Worm (Caenorhabditis elegans) whole organism, late embryonic: ENCODE results near the gene Y39B6A.69.
A peak's percentile ranks its signal among the peaks of the same experiment; 100 is the strongest.

Source experiments
- C08G9.2 ChIP-seq: sonication (generic microtip); optimal IDR thresholded peaks from 2 replicates; lab custom pipeline; 2016; ENCODE audit warnings: mild to moderate bottlenecking, missing genetic modification characterization, moderate library complexity, missing compliant biosample characterization
- F13H6.1 ChIP-seq: sonication (generic microtip); optimal IDR thresholded peaks from 2 replicates; lab custom pipeline; 2016; ENCODE audit warnings: missing genetic modification characterization, missing compliant biosample characterization
- K02D7.2 ChIP-seq: sonication (generic microtip); optimal IDR thresholded peaks from 2 replicates; lab custom pipeline; 2017; ENCODE audit warnings: mild to moderate bottlenecking, missing genetic modification characterization, missing compliant biosample characterization
- K09A11.1 ChIP-seq: sonication (generic microtip); optimal IDR thresholded peaks from 2 replicates; lab custom pipeline; 2017; ENCODE audit warnings: antibody characterized with exemption, mild to moderate bottlenecking, missing genetic modification characterization, missing compliant biosample characterization; ENCODE audit not compliant: insufficient read depth
- Y22D7AL.16 ChIP-seq: sonication (generic microtip); optimal IDR thresholded peaks from 2 replicates; lab custom pipeline; 2016; ENCODE audit warnings: missing genetic modification characterization, missing compliant biosample characterization
- ahr-1 ChIP-seq: sonication (generic microtip); optimal IDR thresholded peaks from 2 replicates; lab custom pipeline; 2016; ENCODE audit warnings: missing genetic modification characterization, missing compliant biosample characterization
- ceh-14 ChIP-seq: sonication (generic microtip); optimal IDR thresholded peaks from 2 replicates; lab custom pipeline; 2016; ENCODE audit warnings: missing genotype, missing genetic modification characterization, missing compliant biosample characterization
- ceh-18 ChIP-seq: sonication (generic microtip); optimal IDR thresholded peaks from 2 replicates; lab custom pipeline; 2016; ENCODE audit warnings: missing genetic modification characterization, missing compliant biosample characterization
- ceh-19 ChIP-seq: fragments of 200-800 bp; sonication (Bioruptor generic); optimal IDR thresholded peaks from 2 replicates; lab custom pipeline; 2018; ENCODE audit warnings: mild to moderate bottlenecking, missing genetic modification characterization, missing compliant biosample characterization
- ceh-2 ChIP-seq: sonication (generic microtip); optimal IDR thresholded peaks from 2 replicates; lab custom pipeline; 2016; ENCODE audit warnings: missing genotype, missing genetic modification characterization, missing compliant biosample characterization
- ceh-22 ChIP-seq: sonication (generic microtip); optimal IDR thresholded peaks from 2 replicates; lab custom pipeline; 2017; ENCODE audit warnings: missing biosample characterization, missing genetic modification characterization
- ceh-30 ChIP-seq: fragments of 150-350 bp; optimal IDR thresholded peaks from 2 replicates; lab custom pipeline; 2014; ENCODE audit warnings: missing biosample characterization, missing genetic modification characterization
- ceh-34 ChIP-seq: sonication (generic microtip); optimal IDR thresholded peaks from 2 replicates; lab custom pipeline; 2016; ENCODE audit warnings: mild to moderate bottlenecking, missing genetic modification characterization, missing compliant biosample characterization
- ceh-45 ChIP-seq: fragments of 200-800 bp; sonication (Bioruptor generic); IDR thresholded peaks from 2 replicates; pipeline ENCODE4 v1.3.6; 2022; ENCODE audit warnings: missing genetic modification reagents, missing genetic modification characterization, missing compliant biosample characterization
- ceh-9 ChIP-seq: sonication (generic microtip); optimal IDR thresholded peaks from 2 replicates; lab custom pipeline; 2016; ENCODE audit warnings: mild to moderate bottlenecking, missing genetic modification characterization, inconsistent platforms, missing compliant biosample characterization
- dmd-4 ChIP-seq: sonication (generic microtip); optimal IDR thresholded peaks from 2 replicates; lab custom pipeline; 2016; ENCODE audit warnings: borderline replicate concordance, missing genetic modification characterization, missing compliant biosample characterization
- dve-1 ChIP-seq: sonication (generic microtip); optimal IDR thresholded peaks from 2 replicates; lab custom pipeline; 2017; ENCODE audit warnings: antibody characterized with exemption, mild to moderate bottlenecking, missing genetic modification characterization, missing compliant biosample characterization
- elt-2 ChIP-seq: sonication (generic microtip); optimal IDR thresholded peaks from 2 replicates; lab custom pipeline; 2016; ENCODE audit warnings: missing genetic modification reagents, missing genetic modification characterization, missing compliant biosample characterization
- eyg-1 ChIP-seq: sonication (generic microtip); optimal IDR thresholded peaks from 2 replicates; lab custom pipeline; 2016; ENCODE audit warnings: missing genotype, missing genetic modification characterization, missing compliant biosample characterization
- fax-1 ChIP-seq: sonication (generic microtip); optimal IDR thresholded peaks from 2 replicates; lab custom pipeline; 2016; ENCODE audit warnings: missing genotype, missing genetic modification characterization, missing compliant biosample characterization
- fkh-10 ChIP-seq: fragments of 150-350 bp; optimal IDR thresholded peaks from 2 replicates; lab custom pipeline; 2014; ENCODE audit warnings: missing biosample characterization, missing genetic modification reagents, missing genetic modification characterization
- gmeb-2 ChIP-seq: sonication (generic microtip); optimal IDR thresholded peaks from 2 replicates; lab custom pipeline; 2016; ENCODE audit warnings: missing genetic modification characterization, inconsistent platforms, missing compliant biosample characterization
- hlh-13 ChIP-seq: fragments of 200-800 bp; sonication (Bioruptor generic); optimal IDR thresholded peaks from 2 replicates; lab custom pipeline; 2018; ENCODE audit warnings: mild to moderate bottlenecking, missing genetic modification characterization, missing compliant biosample characterization
- hlh-15 ChIP-seq: sonication (generic microtip); optimal IDR thresholded peaks from 2 replicates; lab custom pipeline; 2016; ENCODE audit warnings: missing genetic modification characterization, missing compliant biosample characterization
- hlh-8 ChIP-seq: sonication (generic microtip); optimal IDR thresholded peaks from 2 replicates; lab custom pipeline; 2016; ENCODE audit warnings: missing genotype, missing genetic modification characterization, missing compliant biosample characterization
- lim-6 ChIP-seq: sonication (generic microtip); optimal IDR thresholded peaks from 2 replicates; lab custom pipeline; 2016; ENCODE audit warnings: missing genetic modification characterization, missing compliant biosample characterization
- madf-2 ChIP-seq: sonication (generic microtip); optimal IDR thresholded peaks from 2 replicates; lab custom pipeline; 2017; ENCODE audit warnings: missing genetic modification characterization, missing compliant biosample characterization
- mec-3 ChIP-seq: sonication (generic microtip); optimal IDR thresholded peaks from 2 replicates; lab custom pipeline; 2016; ENCODE audit warnings: borderline replicate concordance, missing genetic modification characterization, missing compliant biosample characterization
- nfya-1 ChIP-seq: sonication (generic microtip); optimal IDR thresholded peaks from 2 replicates; lab custom pipeline; 2017; ENCODE audit warnings: missing genetic modification characterization, mild to moderate bottlenecking, missing compliant biosample characterization, antibody characterized with exemption, moderate library complexity
- nhr-11 ChIP-seq: fragments of 150-350 bp; optimal IDR thresholded peaks from 2 replicates; lab custom pipeline; 2014; ENCODE audit warnings: missing biosample characterization, missing genetic modification characterization
- nhr-232 ChIP-seq: sonication (generic microtip); optimal IDR thresholded peaks from 2 replicates; lab custom pipeline; 2016; ENCODE audit warnings: missing genetic modification characterization, missing compliant biosample characterization
- odd-2 ChIP-seq: sonication (generic microtip); optimal IDR thresholded peaks from 2 replicates; lab custom pipeline; 2017; ENCODE audit warnings: antibody characterized with exemption, mild to moderate bottlenecking, missing genetic modification characterization, missing compliant biosample characterization
- pax-1 ChIP-seq: fragments of 150-350 bp; optimal IDR thresholded peaks from 2 replicates; lab custom pipeline; 2014; ENCODE audit warnings: missing biosample characterization, missing genetic modification characterization
- pha-2 ChIP-seq: sonication (generic microtip); optimal IDR thresholded peaks from 2 replicates; lab custom pipeline; 2017; ENCODE audit warnings: mild to moderate bottlenecking, missing genetic modification characterization, missing compliant biosample characterization
- pros-1 ChIP-seq: fragments of 150-350 bp; optimal IDR thresholded peaks from 2 replicates; lab custom pipeline; 2014; ENCODE audit warnings: missing biosample characterization, missing genetic modification reagents, missing genetic modification characterization
- ref-2 ChIP-seq: sonication (generic microtip); optimal IDR thresholded peaks from 2 replicates; lab custom pipeline; 2016; ENCODE audit warnings: missing genetic modification characterization, missing compliant biosample characterization
- sdc-2 ChIP-seq: sonication (generic microtip); optimal IDR thresholded peaks from 2 replicates; lab custom pipeline; 2016; ENCODE audit warnings: missing genotype, missing genetic modification characterization, missing compliant biosample characterization
- tbx-7 ChIP-seq: sonication (generic microtip); optimal IDR thresholded peaks from 2 replicates; lab custom pipeline; 2016; ENCODE audit warnings: missing genotype, missing genetic modification characterization, missing compliant biosample characterization
- ztf-16 ChIP-seq: sonication (generic microtip); optimal IDR thresholded peaks from 2 replicates; lab custom pipeline; 2017; ENCODE audit warnings: missing genetic modification characterization, missing compliant biosample characterization

Y39B6A.69 gene

ce11 chrV:19125812-19126211 lies 26.4 kb downstream of the Y39B6A.69 start (continued):
- no peak for TF ChIP-seq ceh-22
- no peak for TF ChIP-seq ceh-30 (tag; lab: Kevin White, UChicago)
- TF ChIP-seq eyg-1 (tag; lab: Kevin White, UChicago): peak; percentile 43
- TF ChIP-seq fkh-10: no peak
- TF ChIP-seq hlh-15: peak; percentile 17
- TF ChIP-seq sdc-2 (tag; lab: Kevin White, UChicago): peak; percentile 53
- TF ChIP-seq ceh-45: peak; percentile 79
- TF ChIP-seq madf-2: peak; percentile 63
- peak; percentile 93 for TF ChIP-seq pha-2 (tag; lab: Kevin White, UChicago)
- TF ChIP-seq Y22D7AL.16 (tag; lab: Kevin White, UChicago): peak; percentile 64
- TF ChIP-seq ceh-14 (tag; lab: Kevin White, UChicago): peak; percentile 62
- peak; percentile 53 for TF ChIP-seq nfya-1
- TF ChIP-seq C08G9.2: peak; percentile 50
- TF ChIP-seq K02D7.2 (tag; lab: Kevin White, UChicago): peak; percentile 13
- no peak for TF ChIP-seq odd-2
- TF ChIP-seq ztf-16 (tag; lab: Kevin White, UChicago): peak; percentile 37
- TF ChIP-seq pax-1 (tag; lab: Kevin White, UChicago): no peak
- TF ChIP-seq ceh-34 (tag; lab: Kevin White, UChicago): peak; percentile 21
- peak; percentile 56 for TF ChIP-seq ceh-9 (tag; lab: Kevin White, UChicago)
- TF ChIP-seq ceh-18 (tag; lab: Kevin White, UChicago): peak; percentile 44
- peak; percentile 66 for TF ChIP-seq gmeb-2
- no peak for TF ChIP-seq nhr-11 (tag; lab: Kevin White, UChicago)
- TF ChIP-seq tbx-7 (tag; lab: Kevin White, UChicago): no peak
- peak; percentile 57 for TF ChIP-seq K09A11.1
- peak; percentile 77 for TF ChIP-seq elt-2
- TF ChIP-seq ceh-19 (GFP tag; lab: Kevin White, UChicago): peak; percentile 76
- peak; percentile 50 for TF ChIP-seq fax-1
- peak; percentile 30 for TF ChIP-seq ceh-2 (tag; lab: Kevin White, UChicago)

- TF ChIP-seq dmd-4 (tag; lab: Kevin White, UChicago): no peak
- no peak for TF ChIP-seq hlh-13 (GFP tag; lab: Kevin White, UChicago)
- TF ChIP-seq ahr-1 (tag; lab: Kevin White, UChicago): no peak
- TF ChIP-seq madf-2: no peak
- no peak for TF ChIP-seq ceh-9 (tag; lab: Kevin White, UChicago)
- TF ChIP-seq fax-1: no peak
- TF ChIP-seq dve-1: no peak
- TF ChIP-seq sdc-2 (tag; lab: Kevin White, UChicago): no peak
- TF ChIP-seq ceh-2 (tag; lab: Kevin White, UChicago): no peak
- TF ChIP-seq K09A11.1: no peak
- no peak for TF ChIP-seq ref-2 (tag; lab: Kevin White, UChicago)
- no peak for TF ChIP-seq lim-6 (tag; lab: Kevin White, UChicago)
- TF ChIP-seq nhr-232 (tag; lab: Kevin White, UChicago): no peak
- TF ChIP-seq pros-1 (tag; lab: Kevin White, UChicago): no peak
- TF ChIP-seq hlh-8 (tag; lab: Kevin White, UChicago): no peak
- no peak for TF ChIP-seq pha-2 (tag; lab: Kevin White, UChicago)
Observed at ce11 chrV:19125253-19125652, 27.0 kb downstream of the Y39B6A.69 start.

ce11 chrV:19124586-19124985 lies 27.6 kb downstream of the Y39B6A.69 start, which contains the start of gene bed-1:
Gene bed-1 (minus strand): TSS chrV:19124922.
- TF ChIP-seq ztf-16 (tag; lab: Kevin White, UChicago) (no peak), F13H6.1 (no peak), ceh-14 (tag; lab: Kevin White, UChicago) (no peak), hlh-8 (tag; lab: Kevin White, UChicago) (no peak), pax-1 (tag; lab: Kevin White, UChicago) (no peak), eyg-1 (tag; lab: Kevin White, UChicago) (no peak), nhr-232 (tag; lab: Kevin White, UChicago) (no peak), mec-3 (tag; lab: Kevin White, UChicago) (no peak)
